Worm (Caenorhabditis elegans) whole organism, young adult: Measurements from ENCODE around the gene math-18.

Experiments used
- B0019.2 ChIP-seq: fragments of 200-800 bp; sonication (Bioruptor generic); conservative IDR thresholded peaks from 2 replicates; pipeline ENCODE4 v1.3.6; 2022; ENCODE audit warnings: missing genetic modification reagents, missing genetic modification characterization, missing compliant biosample characterization
- D2030.7 ChIP-seq: fragments of 200-800 bp; sonication (Bioruptor generic); IDR thresholded peaks from 2 replicates; pipeline ENCODE4 v1.3.6; 2022; ENCODE audit warnings: missing genetic modification reagents, missing genetic modification characterization, missing compliant biosample characterization
- F33H1.4 ChIP-seq: fragments of 200-800 bp; sonication (Bioruptor generic); IDR thresholded peaks from 2 replicates; pipeline ENCODE4 v1.3.6; 2022; ENCODE audit warnings: missing genetic modification reagents, missing genetic modification characterization, missing compliant biosample characterization
- F39B2.1 ChIP-seq: fragments of 200-800 bp; sonication (Bioruptor generic); IDR thresholded peaks from 2 replicates; pipeline ENCODE4 v1.3.6; 2022; ENCODE audit warnings: missing genetic modification reagents, missing genetic modification characterization, missing compliant biosample characterization
- F57A8.1 ChIP-seq: fragments of 200-800 bp; sonication (Bioruptor generic); optimal IDR thresholded peaks from 2 replicates; lab custom pipeline; 2018; ENCODE audit warnings: mild to moderate bottlenecking, missing genetic modification characterization, moderate library complexity, missing compliant biosample characterization
- F57C9.4 ChIP-seq: sonication (generic microtip); optimal IDR thresholded peaks from 2 replicates; lab custom pipeline; 2017; ENCODE audit warnings: mild to moderate bottlenecking, missing genetic modification characterization, missing compliant biosample characterization
- K12H6.12 ChIP-seq: fragments of 200-800 bp; sonication (Bioruptor generic); optimal IDR thresholded peaks from 2 replicates; lab custom pipeline; 2018; ENCODE audit warnings: mild to moderate bottlenecking, missing genetic modification characterization, missing compliant biosample characterization
- T26A5.8 ChIP-seq: sonication (generic microtip); optimal IDR thresholded peaks from 2 replicates; lab custom pipeline; 2016; ENCODE audit warnings: missing genetic modification characterization, missing compliant biosample characterization
- Y53F4B.3 ChIP-seq: fragments of 200-800 bp; sonication (Bioruptor generic); IDR thresholded peaks from 2 replicates; pipeline ENCODE4 v1.3.6; 2022; ENCODE audit warnings: missing genetic modification reagents, missing genetic modification characterization, missing compliant biosample characterization
- Y79H2A.3 ChIP-seq: fragments of 200-800 bp; sonication (Bioruptor generic); conservative IDR thresholded peaks from 2 replicates; pipeline ENCODE4 v1.3.6; 2022; ENCODE audit warnings: missing genetic modification reagents, missing genetic modification characterization, missing compliant biosample characterization
- Y95B8A.8 ChIP-seq: fragments of 200-800 bp; sonication (Bioruptor generic); IDR thresholded peaks from 2 replicates; pipeline ENCODE4 v1.3.6; 2022; ENCODE audit warnings: missing genetic modification reagents, missing genetic modification characterization, missing compliant biosample characterization
- athp-1 ChIP-seq: sonication (generic microtip); optimal IDR thresholded peaks from 2 replicates; lab custom pipeline; 2017; ENCODE audit warnings: mild to moderate bottlenecking, missing genetic modification characterization, missing compliant biosample characterization
- attf-3 ChIP-seq: fragments of 200-800 bp; sonication (Bioruptor generic); conservative IDR thresholded peaks from 2 replicates; pipeline ENCODE4 v1.3.6; 2022; ENCODE audit warnings: missing genetic modification reagents, missing genetic modification characterization, missing compliant biosample characterization
- ccch-3 ChIP-seq: fragments of 200-800 bp; sonication (Bioruptor generic); optimal IDR thresholded peaks from 2 replicates; lab custom pipeline; 2018; ENCODE audit warnings: mild to moderate bottlenecking, missing genetic modification characterization, missing compliant biosample characterization
- ceh-58 ChIP-seq: fragments of 200-800 bp; sonication (Bioruptor generic); IDR thresholded peaks from 2 replicates; pipeline ENCODE4 v1.3.6; 2022; ENCODE audit warnings: missing genetic modification characterization, missing compliant biosample characterization
- ceh-91 ChIP-seq: fragments of 200-800 bp; sonication (Bioruptor generic); IDR thresholded peaks from 2 replicates; pipeline ENCODE4 v1.3.6; 2022; ENCODE audit warnings: missing genetic modification reagents, missing genetic modification characterization, missing compliant biosample characterization
- chd-7 ChIP-seq: sonication (generic microtip); optimal IDR thresholded peaks from 2 replicates; lab custom pipeline; 2016; ENCODE audit warnings: mild to moderate bottlenecking, missing genetic modification characterization, moderate library complexity, missing compliant biosample characterization
- die-1 ChIP-seq: sonication (generic microtip); optimal IDR thresholded peaks from 2 replicates; lab custom pipeline; 2016; ENCODE audit warnings: missing genotype, mild to moderate bottlenecking, missing genetic modification characterization, missing compliant biosample characterization
- egl-18 ChIP-seq: fragments of 200-800 bp; sonication (Bioruptor generic); IDR thresholded peaks from 2 replicates; pipeline ENCODE4 v1.3.6; 2022; ENCODE audit warnings: missing genetic modification reagents, missing genetic modification characterization, missing compliant biosample characterization
- egl-44 ChIP-seq: fragments of 200-800 bp; sonication (Bioruptor generic); IDR thresholded peaks from 2 replicates; pipeline ENCODE4 v1.3.6; 2022; ENCODE audit warnings: missing genetic modification reagents, missing genetic modification characterization, missing compliant biosample characterization
- egrh-3 ChIP-seq: fragments of 200-800 bp; sonication (Bioruptor generic); IDR thresholded peaks from 2 replicates; pipeline ENCODE4 v1.3.6; 2022; ENCODE audit warnings: missing genetic modification reagents, missing genetic modification characterization, missing compliant biosample characterization
- ets-4 ChIP-seq: fragments of 200-800 bp; sonication (Bioruptor generic); optimal IDR thresholded peaks from 2 replicates; lab custom pipeline; 2018; ENCODE audit warnings: mild to moderate bottlenecking, missing genetic modification characterization, missing compliant biosample characterization
- hlh-12 ChIP-seq: sonication (generic microtip); optimal IDR thresholded peaks from 2 replicates; lab custom pipeline; 2016; ENCODE audit warnings: missing genetic modification characterization, missing compliant biosample characterization
- hmg-1.2 ChIP-seq: fragments of 200-800 bp; sonication (Bioruptor generic); IDR thresholded peaks from 2 replicates; pipeline ENCODE4 v1.3.6; 2022; ENCODE audit warnings: missing genetic modification reagents, missing genetic modification characterization, missing compliant biosample characterization
- let-607 ChIP-seq, 2 experiments: fragments of 200-800 bp in 1 of 2; sonication (Bioruptor generic) in 1 of 2; sonication (generic microtip) in 1 of 2; optimal IDR thresholded peaks; 2 replicates each; lab custom pipeline; 2016 to 2018; ENCODE audit warnings: mild to moderate bottlenecking in 2 of 2, missing compliant biosample characterization in 2 of 2, missing genetic modification characterization in 2 of 2, moderate library complexity in 2 of 2, missing genotype in 1 of 2
- lin-26 ChIP-seq: fragments of 200-800 bp; sonication (Bioruptor generic); IDR thresholded peaks from 2 replicates; pipeline ENCODE4 v1.3.6; 2022; ENCODE audit warnings: missing genetic modification reagents, missing genetic modification characterization, missing compliant biosample characterization
- lin-40 ChIP-seq: sonication (generic microtip); optimal IDR thresholded peaks from 2 replicates; lab custom pipeline; 2016; ENCODE audit warnings: missing genetic modification characterization, mild to moderate bottlenecking, missing compliant biosample characterization, missing genotype, missing genetic modification reagents
- madf-10 ChIP-seq: sonication (generic microtip); optimal IDR thresholded peaks from 2 replicates; lab custom pipeline; 2016; ENCODE audit warnings: mild to moderate bottlenecking, missing genetic modification characterization, missing compliant biosample characterization
- nfya-1 ChIP-seq: sonication (generic microtip); optimal IDR thresholded peaks from 2 replicates; lab custom pipeline; 2017; ENCODE audit warnings: antibody characterized with exemption, missing compliant biosample characterization, missing genetic modification characterization, borderline replicate concordance; ENCODE audit not compliant: insufficient read depth
- nfya-2 ChIP-seq: fragments of 200-800 bp; sonication (Bioruptor generic); IDR thresholded peaks from 2 replicates; pipeline ENCODE4 v1.3.6; 2022; ENCODE audit warnings: missing genetic modification reagents, missing genetic modification characterization, missing compliant biosample characterization
- nhr-120 ChIP-seq: fragments of 200-800 bp; sonication (Bioruptor generic); IDR thresholded peaks from 2 replicates; pipeline ENCODE4 v1.3.6; 2022; ENCODE audit warnings: missing genetic modification characterization, missing compliant biosample characterization
- nhr-179 ChIP-seq: sonication (generic microtip); optimal IDR thresholded peaks from 2 replicates; lab custom pipeline; 2016; ENCODE audit warnings: mild to moderate bottlenecking, missing genetic modification characterization, missing compliant biosample characterization
- pha-4 ChIP-seq: fragments of 150-350 bp; sonication (generic microtip); optimal IDR thresholded peaks from 2 replicates; lab custom pipeline; 2014; ENCODE audit warnings: missing biosample characterization, missing genetic modification reagents, missing genetic modification characterization
- rpc-1 ChIP-seq, 2 experiments: fragments of 150-350 bp in 1 of 2; sonication (generic microtip) in 1 of 2; optimal IDR thresholded peaks; 2 replicates each; lab custom pipeline; 2014 to 2018; ENCODE audit warnings: missing biosample characterization in 1 of 2, missing genetic modification characterization in 1 of 2, missing genetic modification reagents in 1 of 2, missing genotype in 1 of 2
- snpc-1.1 ChIP-seq: sonication (generic microtip); optimal IDR thresholded peaks from 2 replicates; lab custom pipeline; 2017; ENCODE audit warnings: missing genetic modification characterization, mild to moderate bottlenecking, missing compliant biosample characterization, antibody characterized with exemption, moderate library complexity, missing genotype, missing genetic modification reagents; ENCODE audit not compliant: insufficient read depth
- tbp1 ChIP-seq: fragments of 200-800 bp; sonication (Bioruptor generic); optimal IDR thresholded peaks from 2 replicates; lab custom pipeline; 2018; ENCODE audit warnings: mild to moderate bottlenecking, missing genetic modification characterization, missing compliant biosample characterization
- tlf-1 ChIP-seq: fragments of 200-800 bp; sonication (Bioruptor generic); optimal IDR thresholded peaks from 2 replicates; lab custom pipeline; 2018; ENCODE audit warnings: mild to moderate bottlenecking, missing genetic modification characterization, missing compliant biosample characterization
- unc-130 ChIP-seq: sonication (generic microtip); optimal IDR thresholded peaks from 2 replicates; lab custom pipeline; 2016; ENCODE audit warnings: missing genetic modification reagents, missing genetic modification characterization, missing compliant biosample characterization
- unc-62 ChIP-seq: fragments of 150-350 bp; optimal IDR thresholded peaks from 2 replicates; lab custom pipeline; 2014; ENCODE audit warnings: missing biosample characterization, missing genetic modification reagents, missing genetic modification characterization

Gene math-18

DNA sequence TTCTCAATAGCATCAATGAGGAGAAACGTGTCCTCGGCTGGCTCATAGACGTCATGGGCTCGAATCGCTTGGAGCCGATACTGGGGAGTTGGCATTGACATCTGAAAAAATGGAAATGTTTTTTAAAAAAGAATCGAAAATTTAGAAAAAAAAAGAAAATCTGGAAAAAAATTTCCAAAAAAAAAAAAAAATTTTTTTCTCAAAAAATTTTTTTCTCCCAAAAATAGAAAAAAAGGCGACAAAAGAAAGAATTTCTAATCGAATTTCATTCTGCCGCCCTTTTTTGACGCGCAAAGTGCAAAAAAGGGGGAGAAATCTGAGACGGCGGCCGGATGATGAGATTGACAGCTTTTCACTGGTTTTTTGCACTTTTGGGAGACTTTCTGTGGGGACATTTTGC lies 35.5 kb downstream of the math-18 start, which contains the start of gene mtq-2:
mtq-2 (minus strand) TSS at position 101 of the 400 bp plus-strand sequence.
- no peak for TF ChIP-seq ceh-91
- TF ChIP-seq tlf-1 (GFP tag; lab: Kevin White, UChicago): no peak
- TF ChIP-seq F39B2.1: no peak
- no peak for TF ChIP-seq athp-1 (tag; lab: Kevin White, UChicago)
- TF ChIP-seq B0019.2 (GFP tag; lab: Robert Waterston, UW): no peak
- TF ChIP-seq snpc-1.1 (tag; lab: Kevin White, UChicago): no peak
- TF ChIP-seq pha-4: no peak
- TF ChIP-seq K12H6.12: no peak
- no peak for TF ChIP-seq lin-26 (GFP tag; lab: Robert Waterston, UW)
- no peak for TF ChIP-seq hmg-1.2
- no peak for TF ChIP-seq Y53F4B.3 (GFP tag; lab: Robert Waterston, UW)
- TF ChIP-seq F33H1.4 (GFP tag; lab: Robert Waterston, UW): no peak

DNA sequence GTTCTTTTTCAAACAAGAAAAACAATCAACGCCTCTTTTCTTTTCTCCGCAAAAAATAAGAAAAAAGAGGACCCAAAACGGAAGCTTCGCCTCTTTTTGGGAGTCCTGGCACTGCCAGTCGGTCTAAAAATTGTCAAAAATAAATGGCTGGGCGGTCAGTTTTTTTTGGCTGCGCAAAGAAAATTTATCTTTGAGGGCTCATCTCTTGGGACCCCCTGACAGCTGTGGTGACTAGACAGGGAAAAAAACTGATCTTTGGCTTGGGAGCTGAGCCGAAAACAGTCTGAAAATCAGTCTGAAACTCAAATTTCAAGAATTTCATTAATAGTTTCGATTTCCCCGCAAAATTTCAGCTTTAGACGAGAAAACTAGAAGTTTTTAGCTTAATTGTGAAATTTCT lies 36.7 kb downstream of the math-18 start:
- TF ChIP-seq D2030.7 (GFP tag; lab: Robert Waterston, UW) (no peak), F57A8.1 (GFP tag; lab: Kevin White, UChicago) (no peak), unc-62 (GFP tag; lab: Kevin White, UChicago) (no peak), rpc-1 (optimal IDR thresholded peaks at IDR 0.05; lab: Kevin White, UChicago) (no peak), rpc-1 (tag; optimal IDR thresholded peaks at IDR 0.05; lab: Kevin White, UChicago) (no peak), lin-26 (GFP tag; lab: Robert Waterston, UW) (no peak), hlh-12 (tag; lab: Kevin White, UChicago) (no peak), nhr-179 (tag; lab: Kevin White, UChicago) (no peak), attf-3 (GFP tag; lab: Robert Waterston, UW) (no peak)

ce11 chrII:2191383-2191782 lies 37.6 kb downstream of the math-18 start:
- TF ChIP-seq hlh-12 (tag; lab: Kevin White, UChicago): no peak
- TF ChIP-seq T26A5.8 (tag; lab: Kevin White, UChicago): no peak
- no peak for TF ChIP-seq pha-4
- no peak for TF ChIP-seq unc-130 (GFP tag; lab: Kevin White, UChicago)
- TF ChIP-seq egl-44 (GFP tag; lab: Robert Waterston, UW): no peak
- TF ChIP-seq tbp1 (GFP tag; lab: Kevin White, UChicago): no peak
- no peak for TF ChIP-seq madf-10
- TF ChIP-seq Y79H2A.3 (GFP tag; lab: Robert Waterston, UW): no peak
- no peak for TF ChIP-seq nfya-1
- TF ChIP-seq rpc-1 (optimal IDR thresholded peaks at IDR 0.05; lab: Kevin White, UChicago): no peak
- no peak for TF ChIP-seq rpc-1 (tag; optimal IDR thresholded peaks at IDR 0.05; lab: Kevin White, UChicago)
- TF ChIP-seq ceh-58 (GFP tag; lab: Robert Waterston, UW): no peak
- no peak for TF ChIP-seq K12H6.12
- no peak for TF ChIP-seq ccch-3 (GFP tag; lab: Kevin White, UChicago)
- no peak for TF ChIP-seq snpc-1.1 (tag; lab: Kevin White, UChicago)
- no peak for TF ChIP-seq Y95B8A.8 (GFP tag; lab: Robert Waterston, UW)
- no peak for TF ChIP-seq nhr-120 (GFP tag; lab: Robert Waterston, UW)

ce11 chrII:2192267-2192666 lies 38.5 kb downstream of the math-18 start:
- TF ChIP-seq nfya-2 (GFP tag; lab: Robert Waterston, UW) (no peak), F57C9.4 (no peak), egrh-3 (GFP tag; lab: Robert Waterston, UW) (no peak), chd-7 (no peak), D2030.7 (GFP tag; lab: Robert Waterston, UW) (no peak), Y95B8A.8 (GFP tag; lab: Robert Waterston, UW) (no peak), lin-40 (tag; lab: Kevin White, UChicago) (no peak), egl-18 (no peak), let-607 (tag; optimal IDR thresholded peaks at IDR 0.05; lab: Kevin White, UChicago) (no peak), F33H1.4 (GFP tag; lab: Robert Waterston, UW) (no peak), die-1 (tag; lab: Kevin White, UChicago) (no peak), ets-4 (no peak)
- TF ChIP-seq, all 124 proteins: peak for 0
